Worm (Caenorhabditis elegans) whole organism, midembryonic: Measurements from ENCODE around the gene sao-1.

Experiments used
- T22C8.4 ChIP-seq: fragments of 200-800 bp; sonication (Bioruptor generic); IDR thresholded peaks from 2 replicates; pipeline ENCODE4 v1.3.6; 2022; ENCODE audit warnings: missing genetic modification characterization, missing compliant biosample characterization
- cog-1 ChIP-seq: sonication (generic microtip); optimal IDR thresholded peaks from 2 replicates; lab custom pipeline; 2016; ENCODE audit warnings: missing genetic modification characterization, missing compliant biosample characterization
- flt-1 ChIP-seq: fragments of 200-800 bp; sonication (Bioruptor generic); IDR thresholded peaks from 2 replicates; pipeline ENCODE4 v1.3.6; 2022; ENCODE audit warnings: missing genetic modification characterization, missing compliant biosample characterization
- klf-2 ChIP-seq: fragments of 200-800 bp; sonication (Bioruptor generic); conservative IDR thresholded peaks from 2 replicates; pipeline ENCODE4 v1.3.6; 2022; ENCODE audit warnings: missing genetic modification reagents, missing genetic modification characterization, missing compliant biosample characterization
- ref-1 ChIP-seq: fragments of 200-800 bp; sonication (Bioruptor generic); conservative IDR thresholded peaks from 2 replicates; pipeline ENCODE4 v1.3.6; 2022; ENCODE audit warnings: missing genetic modification reagents, missing genetic modification characterization, missing compliant biosample characterization
- tab-1 ChIP-seq: fragments of 200-800 bp; sonication (Bioruptor generic); IDR thresholded peaks from 2 replicates; pipeline ENCODE4 v1.3.6; 2022; ENCODE audit warnings: missing genetic modification characterization, missing compliant biosample characterization
- ztf-23 ChIP-seq: fragments of 200-800 bp; sonication (Bioruptor generic); IDR thresholded peaks from 2 replicates; pipeline ENCODE4 v1.3.6; 2022; ENCODE audit warnings: missing genetic modification reagents, missing genetic modification characterization, missing compliant biosample characterization

ce11 chrV:14006819-14007218 lies 43.1 kb downstream of the sao-1 start:
- TF ChIP-seq tab-1 (GFP tag; lab: Robert Waterston, UW) (no peak), cog-1 (no peak), flt-1 (GFP tag; lab: Robert Waterston, UW) (0 out of 2 replicates have a peak, but pooled peaks have one; percentile 4), T22C8.4 (GFP tag; lab: Robert Waterston, UW) (no peak), ref-1 (GFP tag; lab: Robert Waterston, UW) (no peak), ztf-23 (no peak), klf-2 (GFP tag; lab: Robert Waterston, UW) (no peak)
